Worm (Caenorhabditis elegans) whole organism, mixed stage, embryonic: ENCODE data around the gene sdz-28.
"Not testable (repeated sequence)": the region's sequence is repeated elsewhere in the genome, so short reads cannot be mapped to it uniquely, and the experiment has no call there.

ENCODE experiments used
- M03D4.4 ChIP-seq: sonication (generic microtip); optimal IDR thresholded peaks from 2 replicates; lab custom pipeline; 2017; ENCODE audit warnings: mild to moderate bottlenecking, missing genetic modification characterization, missing compliant biosample characterization
- bed-3 ChIP-seq: fragments of 200-800 bp; sonication (Bioruptor generic); optimal IDR thresholded peaks from 3 replicates; lab custom pipeline; 2018; ENCODE audit warnings: mild to moderate bottlenecking, missing genetic modification characterization, moderate library complexity, missing compliant biosample characterization
- blmp-1 ChIP-seq: fragments of 150-350 bp; optimal IDR thresholded peaks from 2 replicates; lab custom pipeline; 2014; ENCODE audit warnings: missing biosample characterization, missing genetic modification characterization
- ceh-43 ChIP-seq: fragments of 200-800 bp; sonication (Bioruptor generic); optimal IDR thresholded peaks from 2 replicates; lab custom pipeline; 2018; ENCODE audit warnings: mild to moderate bottlenecking, missing genetic modification characterization, moderate library complexity, missing compliant biosample characterization
- ceh-83 ChIP-seq: fragments of 200-800 bp; sonication (Bioruptor generic); optimal IDR thresholded peaks from 2 replicates; lab custom pipeline; 2018; ENCODE audit warnings: mild to moderate bottlenecking, missing genetic modification characterization, missing compliant biosample characterization
- ces-1 ChIP-seq: fragments of 150-350 bp; optimal IDR thresholded peaks from 2 replicates; lab custom pipeline; 2014; ENCODE audit warnings: missing biosample characterization, missing genetic modification reagents, missing genetic modification characterization
- cnd-1 ChIP-seq: fragments of 200-800 bp; sonication (Bioruptor generic); optimal IDR thresholded peaks from 2 replicates; lab custom pipeline; 2018; ENCODE audit warnings: mild to moderate bottlenecking, missing genetic modification characterization, missing compliant biosample characterization
- drap-1 ChIP-seq: fragments of 200-800 bp; sonication (Bioruptor generic); optimal IDR thresholded peaks from 3 replicates; lab custom pipeline; 2018; ENCODE audit warnings: mild to moderate bottlenecking, missing genetic modification characterization, missing compliant biosample characterization
- elt-1 ChIP-seq: sonication (generic microtip); optimal IDR thresholded peaks from 2 replicates; lab custom pipeline; 2017; ENCODE audit warnings: missing genetic modification characterization, mild to moderate bottlenecking, missing compliant biosample characterization, antibody characterized with exemption, moderate library complexity, borderline replicate concordance; ENCODE audit not compliant: insufficient read depth
- elt-3 ChIP-seq: fragments of 150-350 bp; optimal IDR thresholded peaks from 2 replicates; lab custom pipeline; 2014; ENCODE audit warnings: missing biosample characterization, missing genetic modification characterization
- ham-2 ChIP-seq: fragments of 200-800 bp; sonication (Bioruptor generic); optimal IDR thresholded peaks from 2 replicates; lab custom pipeline; 2018; ENCODE audit warnings: mild to moderate bottlenecking, missing genetic modification characterization, missing compliant biosample characterization
- hlh-1 ChIP-seq: fragments of 150-350 bp; optimal IDR thresholded peaks from 2 replicates; lab custom pipeline; 2014; ENCODE audit warnings: missing biosample characterization, missing genetic modification reagents, missing genetic modification characterization
- lin-13 ChIP-seq: fragments of 150-350 bp; optimal IDR thresholded peaks from 2 replicates; lab custom pipeline; 2014; ENCODE audit warnings: missing biosample characterization, missing genetic modification characterization
- mab-5 ChIP-seq: fragments of 150-350 bp; optimal IDR thresholded peaks from 2 replicates; lab custom pipeline; 2014; ENCODE audit warnings: missing biosample characterization, missing genetic modification characterization
- mls-2 ChIP-seq: sonication (generic microtip); optimal IDR thresholded peaks from 2 replicates; lab custom pipeline; 2016; ENCODE audit warnings: mild to moderate bottlenecking, missing genetic modification characterization, moderate library complexity, missing compliant biosample characterization
- nhr-12 ChIP-seq: fragments of 150-350 bp; optimal IDR thresholded peaks from 2 replicates; lab custom pipeline; 2014; ENCODE audit warnings: missing biosample characterization, missing genetic modification characterization
- nhr-2 ChIP-seq: fragments of 150-350 bp; optimal IDR thresholded peaks from 2 replicates; lab custom pipeline; 2014; ENCODE audit warnings: missing biosample characterization, missing genetic modification characterization
- nhr-237 ChIP-seq: fragments of 150-350 bp; optimal IDR thresholded peaks from 2 replicates; lab custom pipeline; 2014; ENCODE audit warnings: missing biosample characterization, missing genetic modification characterization
- nhr-28 ChIP-seq: fragments of 150-350 bp; optimal IDR thresholded peaks from 2 replicates; lab custom pipeline; 2014; ENCODE audit warnings: missing biosample characterization, missing genetic modification characterization
- nhr-76 ChIP-seq: sonication (generic microtip); optimal IDR thresholded peaks from 2 replicates; lab custom pipeline; 2017; ENCODE audit warnings: missing biosample characterization, missing genetic modification characterization
- pha-4 ChIP-seq: fragments of 150-350 bp; optimal IDR thresholded peaks from 2 replicates; lab custom pipeline; 2018; ENCODE audit warnings: missing biosample characterization, missing genetic modification reagents, missing genetic modification characterization
- sem-2 ChIP-seq: fragments of 200-800 bp; sonication (Bioruptor generic); optimal IDR thresholded peaks from 2 replicates; lab custom pipeline; 2018; ENCODE audit warnings: mild to moderate bottlenecking, missing genetic modification characterization, missing compliant biosample characterization
- snpc-4 ChIP-seq: fragments of 150-350 bp; optimal IDR thresholded peaks from 2 replicates; lab custom pipeline; 2014; ENCODE audit warnings: missing biosample characterization, missing genetic modification characterization
- sptf-1 ChIP-seq: sonication (generic microtip); optimal IDR thresholded peaks from 2 replicates; lab custom pipeline; 2017; ENCODE audit warnings: mild to moderate bottlenecking, missing genetic modification characterization, moderate library complexity, missing compliant biosample characterization
- tbx-8 ChIP-seq: fragments of 200-800 bp; sonication (Bioruptor generic); optimal IDR thresholded peaks from 2 replicates; lab custom pipeline; 2018; ENCODE audit warnings: mild to moderate bottlenecking, missing genetic modification characterization, moderate library complexity, missing compliant biosample characterization
- unc-120 ChIP-seq: sonication (generic microtip); optimal IDR thresholded peaks from 2 replicates; lab custom pipeline; 2017; ENCODE audit warnings: missing genetic modification characterization, missing compliant biosample characterization; ENCODE audit not compliant: poor library complexity, severe bottlenecking
- unc-39 ChIP-seq: fragments of 150-350 bp; optimal IDR thresholded peaks from 2 replicates; lab custom pipeline; 2014; ENCODE audit warnings: missing biosample characterization, missing genetic modification characterization
- unc-62 ChIP-seq: fragments of 150-350 bp; optimal IDR thresholded peaks from 2 replicates; lab custom pipeline; 2014; ENCODE audit warnings: missing biosample characterization, missing genetic modification reagents, missing genetic modification characterization
- zip-8 ChIP-seq: fragments of 150-350 bp; optimal IDR thresholded peaks from 2 replicates; lab custom pipeline; 2014; ENCODE audit warnings: missing biosample characterization, missing genetic modification characterization
- ztf-11 ChIP-seq: fragments of 150-350 bp; optimal IDR thresholded peaks from 2 replicates; lab custom pipeline; 2014; ENCODE audit warnings: missing biosample characterization, missing genetic modification characterization

sdz-28 gene

ce11 chrII:2152455-2152854, 21.6 kb downstream of the sdz-28 start:
- TF ChIP-seq unc-120 (no peak), elt-1 (no peak), ceh-83 (no peak), ces-1 (GFP tag; lab: Kevin White, UChicago) (no peak)
- TF ChIP-seq, all 35 proteins: peak for 0

- not testable (repeated sequence) for TF ChIP-seq snpc-4 (tag; lab: Kevin White, UChicago); ceh-43; lin-13 (tag; lab: Kevin White, UChicago)
Observed at ce11 chrII:2153708-2154107, 22.8 kb downstream of the sdz-28 start, which contains the start of gene math-18. Gene math-18 (plus strand): TSS chrII:2154008.

ce11 chrII:2163370-2163882, 32.6 kb downstream of the sdz-28 start, which contains the start of gene C33C12.11:
Gene C33C12.11 (minus strand): TSS chrII:2163832.
- not testable (repeated sequence) for TF ChIP-seq mab-5 (tag; lab: Kevin White, UChicago); nhr-28 (tag; lab: Kevin White, UChicago); ces-1 (GFP tag; lab: Kevin White, UChicago)

- TF ChIP-seq cnd-1 (tag; lab: Kevin White, UChicago), result no peak
- TF ChIP-seq nhr-12, result no peak
- TF ChIP-seq drap-1 (GFP tag; lab: Kevin White, UChicago), result no peak
- TF ChIP-seq bed-3 (GFP tag; lab: Kevin White, UChicago), result no peak
- no peak for TF ChIP-seq lin-13 (tag; lab: Kevin White, UChicago)
- TF ChIP-seq tbx-8 (GFP tag; lab: Kevin White, UChicago), result no peak
- TF ChIP-seq elt-1, result no peak
- no peak for TF ChIP-seq sem-2
- TF ChIP-seq unc-62 (GFP tag; lab: Kevin White, UChicago), result no peak
- TF ChIP-seq mls-2 (tag; lab: Kevin White, UChicago), result no peak
- no peak for TF ChIP-seq sptf-1 (tag; lab: Kevin White, UChicago)
- TF ChIP-seq blmp-1, result no peak
- TF ChIP-seq ceh-43, result no peak
- no peak for TF ChIP-seq nhr-76
- TF ChIP-seq M03D4.4 (tag; lab: Kevin White, UChicago), result no peak
- no peak for TF ChIP-seq ham-2
- TF ChIP-seq mab-5 (tag; lab: Kevin White, UChicago), result no peak
- no peak for TF ChIP-seq snpc-4 (tag; lab: Kevin White, UChicago)
- TF ChIP-seq nhr-237 (tag; lab: Kevin White, UChicago), result no peak
- TF ChIP-seq, all 35 proteins: peak for 0
Observed at ce11 chrII:2166376-2166775, 35.5 kb downstream of the sdz-28 start, which contains the start of gene C33C12.4. Gene C33C12.4 (minus strand): TSS chrII:2166476.

ce11 chrII:2168374-2168773, 37.5 kb downstream of the sdz-28 start, which contains the start of gene fbxb-38:
Gene fbxb-38 (minus strand): TSS chrII:2168763.
- no peak for TF ChIP-seq mls-2 (tag; lab: Kevin White, UChicago)
- TF ChIP-seq cnd-1 (tag; lab: Kevin White, UChicago), result no peak
- TF ChIP-seq tbx-8 (GFP tag; lab: Kevin White, UChicago), result no peak
- no peak for TF ChIP-seq nhr-2 (tag; lab: Kevin White, UChicago)
- no peak for TF ChIP-seq elt-1
- TF ChIP-seq M03D4.4 (tag; lab: Kevin White, UChicago), result no peak
- no peak for TF ChIP-seq nhr-12
- TF ChIP-seq nhr-76, result no peak
- no peak for TF ChIP-seq drap-1 (GFP tag; lab: Kevin White, UChicago)
- no peak for TF ChIP-seq pha-4
- TF ChIP-seq zip-8, result no peak

- no peak for TF ChIP-seq drap-1 (GFP tag; lab: Kevin White, UChicago)
- no peak for TF ChIP-seq ztf-11 (tag; lab: Kevin White, UChicago)
- no peak for TF ChIP-seq elt-3 (tag; lab: Kevin White, UChicago)
- no peak for TF ChIP-seq ham-2
- no peak for TF ChIP-seq mab-5 (tag; lab: Kevin White, UChicago)
- TF ChIP-seq zip-8, result no peak
- TF ChIP-seq snpc-4 (tag; lab: Kevin White, UChicago), result no peak
- TF ChIP-seq sem-2, result no peak
- no peak for TF ChIP-seq ceh-83
- no peak for TF ChIP-seq sptf-1 (tag; lab: Kevin White, UChicago)
- TF ChIP-seq lin-13 (tag; lab: Kevin White, UChicago), result no peak
- TF ChIP-seq unc-39 (tag; lab: Kevin White, UChicago), result no peak
- TF ChIP-seq nhr-12, result no peak
- TF ChIP-seq hlh-1 (tag; lab: Kevin White, UChicago), result no peak
- no peak for TF ChIP-seq cnd-1 (tag; lab: Kevin White, UChicago)
Observed at ce11 chrII:2170085-2170484, 39.2 kb downstream of the sdz-28 start, which contains the start of gene C33C12.12. Gene C33C12.12 (minus strand): TSS chrII:2170185.
